Fruit fly (Drosophila melanogaster) whole organism: ENCODE results near the gene EndoA.

ENCODE experiments used
- CG8478 ChIP-seq: fragments of >200 bp; optimal IDR thresholded peaks from 2 replicates; lab custom pipeline; 2018; ENCODE audit warnings: inconsistent platforms
- Dll ChIP-seq: fragments of >200 bp; optimal IDR thresholded peaks from 2 replicates; lab custom pipeline; 2017
- EcR ChIP-seq, 2 experiments: fragments of >200 bp; optimal IDR thresholded peaks; 2 replicates each; lab custom pipeline; 2017; ENCODE audit warnings: missing biosample characterization in 2 of 2, missing genetic modification characterization in 2 of 2, missing genetic modification reagents in 2 of 2
- pan ChIP-seq: fragments of >200 bp; optimal IDR thresholded peaks from 2 replicates; lab custom pipeline; 2017
- psq ChIP-seq: fragments of >200 bp; optimal IDR thresholded peaks from 2 replicates; lab custom pipeline; 2017
- usp ChIP-seq: fragments of >200 bp; optimal IDR thresholded peaks from 2 replicates; lab custom pipeline; 2017; ENCODE audit warnings: missing biosample characterization, missing genetic modification characterization, mixed read lengths

Gene EndoA

dm6 chr3R:18913856-18914593 is 7.6 kb downstream of the EndoA start:
- TF ChIP-seq pan (lab: Kevin White, UChicago) (no peak), usp (GFP tag; lab: Kevin White, UChicago) (no peak), CG8478 (lab: Kevin White, UChicago) (no peak), Dll (lab: Kevin White, UChicago) (no peak)

- no peak for TF ChIP-seq EcR (GFP tag; optimal IDR thresholded peaks at IDR 0.05; lab: Kevin White, UChicago)
- no peak for TF ChIP-seq pan (lab: Kevin White, UChicago)
- TF ChIP-seq usp (GFP tag; lab: Kevin White, UChicago), result no peak
- no peak for TF ChIP-seq psq (lab: Kevin White, UChicago)
- TF ChIP-seq Dll (lab: Kevin White, UChicago), result no peak
- TF ChIP-seq CG8478 (lab: Kevin White, UChicago), result no peak
These were observed 8.3 kb downstream of the EndoA start, which contains the start of gene Xrp1 for dm6 chr3R:18914594-18915275. Gene Xrp1 (plus strand): TSS chr3R:18914968.

dm6 chr3R:18915644-18916194 is 9.3 kb downstream of the EndoA start:
- TF ChIP-seq EcR (GFP tag; optimal IDR thresholded peaks at IDR 0.05; lab: Kevin White, UChicago) (no peak), CG8478 (lab: Kevin White, UChicago) (no peak), psq (lab: Kevin White, UChicago) (no peak), usp (GFP tag; lab: Kevin White, UChicago) (no peak), pan (lab: Kevin White, UChicago) (no peak), Dll (lab: Kevin White, UChicago) (no peak)

- TF ChIP-seq usp (GFP tag; lab: Kevin White, UChicago) (no peak), pan (lab: Kevin White, UChicago) (no peak), Dll (lab: Kevin White, UChicago) (no peak), EcR (GFP tag; optimal IDR thresholded peaks at IDR 0.05; lab: Kevin White, UChicago) (no peak), CG8478 (lab: Kevin White, UChicago) (no peak), psq (lab: Kevin White, UChicago) (no peak)
These were observed 10.4 kb downstream of the EndoA start for dm6 chr3R:18916715-18917253.

- no peak for TF ChIP-seq psq (lab: Kevin White, UChicago)
- no peak for TF ChIP-seq CG8478 (lab: Kevin White, UChicago)
- peak in 1 of 2 experiments; percentile 13 for TF ChIP-seq EcR (GFP tag; optimal IDR thresholded peaks at IDR 0.05; lab: Kevin White, UChicago)
These were observed 11.8 kb downstream of the EndoA start for dm6 chr3R:18917976-18918871.

dm6 chr3R:18918872-18919339 is 12.5 kb downstream of the EndoA start:
- no peak for TF ChIP-seq CG8478 (lab: Kevin White, UChicago)
- TF ChIP-seq EcR (GFP tag; optimal IDR thresholded peaks at IDR 0.05; lab: Kevin White, UChicago), result no peak
- TF ChIP-seq psq (lab: Kevin White, UChicago), result no peak

- TF ChIP-seq usp (GFP tag; lab: Kevin White, UChicago), result no peak
- TF ChIP-seq CG8478 (lab: Kevin White, UChicago), result peak; percentile 62
These were observed 16.9 kb downstream of the EndoA start for dm6 chr3R:18923208-18923761.

- TF ChIP-seq pan (lab: Kevin White, UChicago), result no peak
- no peak for TF ChIP-seq Dll (lab: Kevin White, UChicago)
- TF ChIP-seq CG8478 (lab: Kevin White, UChicago), result peak; percentile 70
These were observed 17.6 kb downstream of the EndoA start for dm6 chr3R:18923802-18924635.

- TF ChIP-seq usp (GFP tag; lab: Kevin White, UChicago), result no peak
These were observed 18.2 kb downstream of the EndoA start for dm6 chr3R:18924636-18924977.

- no peak for TF ChIP-seq pan (lab: Kevin White, UChicago)
- TF ChIP-seq EcR (GFP tag; optimal IDR thresholded peaks at IDR 0.05; lab: Kevin White, UChicago), result no peak
These were observed 22.0 kb downstream of the EndoA start, which contains the start of gene Mpc1 for dm6 chr3R:18928346-18928917. Gene Mpc1 (minus strand): TSS chr3R:18928659.
